Worm (Caenorhabditis elegans): ENCODE measurements around the gene R12A1.3.

- no peak for TF ChIP-seq skn-1 (tag; optimal IDR thresholded peaks at IDR 0.05)
- peak; percentile 82 for TF ChIP-seq elt-2 (tag; optimal IDR thresholded peaks at IDR 0.05)
- no peak for TF ChIP-seq fos-1 (tag; optimal IDR thresholded peaks at IDR 0.05)
- TF ChIP-seq nhr-43 (tag; optimal IDR thresholded peaks at IDR 0.05; ENCODE audit: poor library complexity, severe bottlenecking), result no peak
Observed at ce11 chrV:1456614-1457013, 31.0 kb upstream of the R12A1.3 start.

Data from whole organism, L3 larva.